Fruit fly (Drosophila melanogaster): ENCODE measurements around the gene Ncoa6.

DNA sequence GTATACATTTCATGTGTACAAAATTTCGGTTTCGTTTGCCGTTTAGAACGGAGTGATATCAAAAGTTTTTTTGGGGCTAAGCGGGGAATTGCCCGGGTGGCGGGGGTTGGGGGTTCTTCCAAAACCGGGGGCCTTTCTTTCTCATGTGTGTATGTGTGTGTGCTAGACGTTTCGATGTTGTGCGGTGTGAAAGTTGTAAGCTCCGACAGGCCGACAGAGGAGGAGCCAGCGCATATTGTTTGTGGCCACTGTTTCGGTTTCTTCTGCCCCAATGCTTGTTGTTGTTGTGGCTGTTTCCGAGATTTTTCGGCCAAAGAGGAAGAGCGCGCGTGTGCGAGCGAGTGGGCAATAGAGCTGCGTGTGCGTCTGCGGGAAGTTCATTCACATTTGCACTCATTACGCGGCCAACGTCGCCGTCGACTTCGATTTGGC, 26.2 kb downstream of the Ncoa6 start:
- TF ChIP-seq psq (optimal IDR thresholded peaks at IDR 0.05) (no peak), usp (GFP tag; optimal IDR thresholded peaks at IDR 0.05) (no peak), pan (optimal IDR thresholded peaks at IDR 0.05) (no peak), CG8478 (optimal IDR thresholded peaks at IDR 0.05) (no peak)
